Fruit fly (Drosophila melanogaster) whole organism, embryonic: ENCODE results near the gene Ntf-2r.

Experiments used
- CG10543 ChIP-seq: fragments of 200-800 bp; sonication (Bioruptor generic); optimal IDR thresholded peaks from 3 replicates; lab custom pipeline; 2017; ENCODE audit warnings: missing biosample characterization, mild to moderate bottlenecking, missing genetic modification characterization, moderate library complexity
- CG11504 ChIP-seq: fragments of 200-800 bp; sonication (Bioruptor generic); optimal IDR thresholded peaks from 3 replicates; lab custom pipeline; 2019; ENCODE audit warnings: missing biosample characterization, mild to moderate bottlenecking, missing genetic modification characterization, moderate library complexity
- CG13775 ChIP-seq: fragments of 200-800 bp; sonication (Bioruptor generic); optimal IDR thresholded peaks from 3 replicates; lab custom pipeline; 2017; ENCODE audit warnings: missing biosample characterization, mild to moderate bottlenecking, missing genetic modification characterization
- CG14050 ChIP-seq: fragments of 200-800 bp; sonication (Bioruptor generic); IDR thresholded peaks from 3 replicates; pipeline ENCODE4 v1.3.6; 2022; ENCODE audit warnings: missing biosample characterization, missing genetic modification characterization
- CG15011 ChIP-seq: fragments of 200-800 bp; sonication (Bioruptor generic); optimal IDR thresholded peaks from 3 replicates; lab custom pipeline; 2018; ENCODE audit warnings: missing biosample characterization, mild to moderate bottlenecking, missing genetic modification characterization
- CG17359 ChIP-seq: fragments of 200-800 bp; sonication (Bioruptor generic); optimal IDR thresholded peaks from 3 replicates; lab custom pipeline; 2018; ENCODE audit warnings: missing biosample characterization, mild to moderate bottlenecking, missing genetic modification characterization, moderate library complexity
- CG18619 ChIP-seq: fragments of 200-800 bp; sonication (Bioruptor generic); optimal IDR thresholded peaks from 3 replicates; lab custom pipeline; 2017; ENCODE audit warnings: missing biosample characterization, mild to moderate bottlenecking, missing genetic modification characterization
- CG18764 ChIP-seq: fragments of 200-800 bp; sonication (Bioruptor generic); optimal IDR thresholded peaks from 3 replicates; lab custom pipeline; 2016; ENCODE audit warnings: missing biosample characterization, missing genetic modification characterization
- CG2875 ChIP-seq: fragments of 200-800 bp; sonication (Bioruptor generic); optimal IDR thresholded peaks from 2 replicates; lab custom pipeline; 2017; ENCODE audit warnings: missing biosample characterization, mild to moderate bottlenecking, missing genetic modification characterization, missing genetic modification reagents
- CG30403 ChIP-seq: fragments of 200-800 bp; sonication (Bioruptor generic); optimal IDR thresholded peaks from 3 replicates; lab custom pipeline; 2016; ENCODE audit warnings: missing biosample characterization, missing genetic modification characterization
- CG32532 ChIP-seq: fragments of 200-800 bp; sonication (Bioruptor generic); IDR thresholded peaks from 2 replicates; pipeline ENCODE4 v1.3.6; 2022; ENCODE audit warnings: missing biosample characterization, missing genetic modification characterization
- CG34422 ChIP-seq: fragments of 200-800 bp; sonication (Bioruptor generic); IDR thresholded peaks from 3 replicates; pipeline ENCODE4 v1.3.6; 2022; ENCODE audit warnings: missing biosample characterization, missing genetic modification characterization
- CG4404 ChIP-seq: fragments of 200-800 bp; sonication (Bioruptor generic); IDR thresholded peaks from 2 replicates; pipeline ENCODE4 v1.3.6; 2022; ENCODE audit warnings: missing biosample characterization, missing genetic modification characterization
- CG7357 ChIP-seq: fragments of 200-800 bp; sonication (Bioruptor generic); IDR thresholded peaks from 3 replicates; pipeline ENCODE4 v1.3.6; 2022; ENCODE audit warnings: missing biosample characterization, missing genetic modification characterization
- CTCF ChIP-seq: fragments of 200-800 bp; sonication (Bioruptor generic); optimal IDR thresholded peaks from 2 replicates; lab custom pipeline; 2017; ENCODE audit warnings: missing biosample characterization, mild to moderate bottlenecking, missing genetic modification characterization, moderate library complexity
- CoRest ChIP-seq: fragments of 200-800 bp; sonication (Bioruptor generic); optimal IDR thresholded peaks from 3 replicates; lab custom pipeline; 2018; ENCODE audit warnings: missing biosample characterization, mild to moderate bottlenecking, missing genetic modification characterization, moderate library complexity
- Dbx ChIP-seq: fragments of 200-800 bp; sonication (Bioruptor generic); IDR thresholded peaks from 3 replicates; pipeline ENCODE4 v1.3.6; 2022; ENCODE audit warnings: missing biosample characterization, missing genetic modification characterization
- Dip2 ChIP-seq: fragments of 200-800 bp; sonication (Bioruptor generic); IDR thresholded peaks from 2 replicates; pipeline ENCODE4 v1.3.6; 2022; ENCODE audit warnings: missing biosample characterization, missing genetic modification characterization
- Dip3 ChIP-seq: fragments of 200-800 bp; sonication (Bioruptor generic); optimal IDR thresholded peaks from 3 replicates; lab custom pipeline; 2016; ENCODE audit warnings: missing biosample characterization, missing genetic modification characterization
- Doc3 ChIP-seq: fragments of 200-800 bp; sonication (Bioruptor generic); IDR thresholded peaks from 3 replicates; pipeline ENCODE4 v1.3.6; 2022; ENCODE audit warnings: missing biosample characterization, missing genetic modification characterization; ENCODE audit not compliant: partially characterized antibody
- E2f2 ChIP-seq: fragments of 200-800 bp; sonication (Bioruptor generic); IDR thresholded peaks from 2 replicates; pipeline ENCODE4 v1.3.6; 2022; ENCODE audit warnings: missing biosample characterization, missing genetic modification characterization
- Ets97D ChIP-seq: fragments of 200-800 bp; sonication (Bioruptor generic); optimal IDR thresholded peaks from 3 replicates; lab custom pipeline; 2016; ENCODE audit warnings: missing biosample characterization, missing genetic modification characterization
- HHEX ChIP-seq: fragments of 200-800 bp; sonication (Bioruptor generic); optimal IDR thresholded peaks from 3 replicates; lab custom pipeline; 2017; ENCODE audit warnings: missing biosample characterization, mild to moderate bottlenecking, missing genetic modification characterization, missing genetic modification reagents
- Hey ChIP-seq: fragments of 200-800 bp; sonication (Bioruptor generic); optimal IDR thresholded peaks from 3 replicates; lab custom pipeline; 2018; ENCODE audit warnings: missing biosample characterization, mild to moderate bottlenecking, missing genetic modification characterization
- HmgD ChIP-seq: fragments of 200-800 bp; sonication (Bioruptor generic); optimal IDR thresholded peaks from 3 replicates; lab custom pipeline; 2016; ENCODE audit warnings: missing biosample characterization, missing genetic modification characterization
- Hr78 ChIP-seq, 2 experiments: fragments of 200-800 bp in 1 of 2; fragments of >200 bp in 1 of 2; sonication (Bioruptor generic) in 1 of 2; optimal IDR thresholded peaks; 2 replicates each; lab custom pipeline; 2017 to 2019; ENCODE audit warnings: missing biosample characterization in 2 of 2, missing genetic modification characterization in 2 of 2, mild to moderate bottlenecking in 1 of 2, moderate library complexity in 1 of 2
- Mrtf ChIP-seq: fragments of 200-800 bp; sonication (Bioruptor generic); IDR thresholded peaks from 3 replicates; pipeline ENCODE4 v1.3.6; 2022; ENCODE audit warnings: missing biosample characterization, missing genetic modification characterization
- NK7.1 ChIP-seq: fragments of 200-800 bp; sonication (Bioruptor generic); optimal IDR thresholded peaks from 3 replicates; lab custom pipeline; 2016; ENCODE audit warnings: missing biosample characterization, missing genetic modification characterization
- Opbp ChIP-seq: fragments of 200-800 bp; sonication (Bioruptor generic); IDR thresholded peaks from 3 replicates; pipeline ENCODE4 v1.3.6; 2022; ENCODE audit warnings: missing biosample characterization, missing genetic modification characterization; ENCODE audit not compliant: partially characterized antibody
- Xbp1 ChIP-seq: fragments of 200-800 bp; sonication (Bioruptor generic); optimal IDR thresholded peaks from 3 replicates; lab custom pipeline; 2016; ENCODE audit warnings: missing biosample characterization, mild to moderate bottlenecking, missing genetic modification characterization
- dmrt11E ChIP-seq: fragments of 200-800 bp; sonication (Bioruptor generic); optimal IDR thresholded peaks from 3 replicates; lab custom pipeline; 2018; ENCODE audit warnings: missing biosample characterization, mild to moderate bottlenecking, missing genetic modification characterization, moderate library complexity
- dmrt99B ChIP-seq: fragments of 200-800 bp; sonication (Bioruptor generic); optimal IDR thresholded peaks from 2 replicates; lab custom pipeline; 2018; ENCODE audit warnings: missing biosample characterization, mild to moderate bottlenecking, missing genetic modification characterization, moderate library complexity
- fd96Cb ChIP-seq: fragments of 200-800 bp; sonication (Bioruptor generic); optimal IDR thresholded peaks from 2 replicates; lab custom pipeline; 2018; ENCODE audit warnings: missing biosample characterization, mild to moderate bottlenecking, missing genetic modification characterization, moderate library complexity
- gcm ChIP-seq: fragments of 200-800 bp; sonication (Bioruptor generic); optimal IDR thresholded peaks from 2 replicates; lab custom pipeline; 2019; ENCODE audit warnings: missing biosample characterization, mild to moderate bottlenecking, missing genetic modification characterization, moderate library complexity
- gem ChIP-seq: fragments of 200-800 bp; sonication (Bioruptor generic); optimal IDR thresholded peaks from 2 replicates; lab custom pipeline; 2019; ENCODE audit warnings: missing biosample characterization, mild to moderate bottlenecking, missing genetic modification characterization, moderate library complexity
- lbe ChIP-seq: fragments of 200-800 bp; sonication (Bioruptor generic); optimal IDR thresholded peaks from 2 replicates; lab custom pipeline; 2016; ENCODE audit warnings: missing biosample characterization, mild to moderate bottlenecking, missing genetic modification characterization
- lov ChIP-seq, 2 experiments: fragments of 200-800 bp in 1 of 2; fragments of >200 bp in 1 of 2; sonication (Bioruptor generic) in 1 of 2; IDR thresholded peaks in 1 of 2; optimal IDR thresholded peaks in 1 of 2; 2 replicates in 1 of 2; 3 replicates in 1 of 2; pipeline versions ENCODE4 v1.3.6 to Lab custom; 2017 to 2022; ENCODE audit warnings: missing biosample characterization in 1 of 2, missing genetic modification characterization in 1 of 2
- odd ChIP-seq: fragments of 200-800 bp; sonication (Bioruptor generic); optimal IDR thresholded peaks from 2 replicates; lab custom pipeline; 2017; ENCODE audit warnings: missing biosample characterization, mild to moderate bottlenecking, missing genetic modification characterization
- pan ChIP-seq, 4 experiments: fragments of >200 bp in 3 of 4; fragments of 200-800 bp in 1 of 4; sonication (Bioruptor generic) in 1 of 4; optimal IDR thresholded peaks in 3 of 4; IDR thresholded peaks in 1 of 4; 2 replicates each; pipeline versions ENCODE4 v1.3.6 to Lab custom; 2017 to 2022; ENCODE audit warnings: missing biosample characterization in 2 of 4, missing genetic modification characterization in 2 of 4, mixed read lengths in 1 of 4
- peb ChIP-seq: fragments of 200-800 bp; sonication (Bioruptor generic); IDR thresholded peaks from 2 replicates; pipeline ENCODE4 v1.3.6; 2022; ENCODE audit warnings: missing biosample characterization, missing genetic modification characterization
- psq ChIP-seq: fragments of 200-800 bp; sonication (Bioruptor generic); optimal IDR thresholded peaks from 2 replicates; lab custom pipeline; 2017; ENCODE audit warnings: missing biosample characterization, missing genetic modification characterization
- pum ChIP-seq: fragments of 200-800 bp; sonication (Bioruptor generic); optimal IDR thresholded peaks from 2 replicates; lab custom pipeline; 2016; ENCODE audit warnings: missing biosample characterization, missing genetic modification characterization
- ro ChIP-seq: fragments of 200-800 bp; sonication (Bioruptor generic); IDR thresholded peaks from 2 replicates; pipeline ENCODE4 v1.3.6; 2022; ENCODE audit warnings: missing biosample characterization, missing genetic modification characterization
- sd ChIP-seq: fragments of 200-800 bp; sonication (Bioruptor generic); optimal IDR thresholded peaks from 3 replicates; lab custom pipeline; 2018; ENCODE audit warnings: missing biosample characterization, mild to moderate bottlenecking, missing genetic modification characterization, moderate library complexity
- sens ChIP-seq: fragments of 200-800 bp; sonication (Bioruptor generic); peaks from one replicate; lab custom pipeline; 2016; ENCODE audit warnings: missing biosample characterization, missing genetic modification characterization
- sr ChIP-seq: fragments of 200-800 bp; sonication (Bioruptor generic); IDR thresholded peaks from 3 replicates; pipeline ENCODE4 v1.3.6; 2022; ENCODE audit warnings: missing biosample characterization, missing genetic modification characterization
- trem ChIP-seq: fragments of 200-800 bp; optimal IDR thresholded peaks from 3 replicates; lab custom pipeline; 2019; ENCODE audit warnings: missing biosample characterization, mild to moderate bottlenecking, missing genetic modification characterization, moderate library complexity
- ttk ChIP-seq: fragments of 200-800 bp; sonication (Bioruptor generic); IDR thresholded peaks from 2 replicates; pipeline ENCODE4 v2.1.2; 2022; ENCODE audit warnings: missing biosample characterization, missing genetic modification characterization
- yki ChIP-seq: fragments of >200 bp; optimal IDR thresholded peaks from 3 replicates; lab custom pipeline; 2018
- zen2 ChIP-seq: fragments of 200-800 bp; sonication (Bioruptor generic); IDR thresholded peaks from 3 replicates; pipeline ENCODE4 v1.3.6; 2022; ENCODE audit warnings: missing biosample characterization, missing genetic modification characterization; ENCODE audit not compliant: partially characterized antibody

Gene Ntf-2r

DNA sequence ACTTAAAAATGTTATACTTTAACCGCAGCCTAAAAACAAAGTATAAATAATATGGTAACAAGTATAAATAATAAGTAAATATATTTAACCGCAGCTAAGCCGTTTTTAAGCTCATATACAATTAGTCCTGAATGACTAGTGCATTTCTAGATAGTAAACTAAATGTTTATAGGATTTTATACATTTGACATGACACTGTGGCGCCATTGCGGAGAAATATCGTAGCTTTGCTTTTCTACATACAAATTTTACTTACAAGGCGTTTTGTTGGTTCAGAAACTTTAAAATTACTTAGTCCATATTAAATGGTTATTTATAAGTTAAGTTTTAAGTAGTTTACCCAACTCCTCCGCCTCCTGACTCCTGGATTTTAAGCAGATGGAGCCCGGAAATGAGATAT lies 13.2 kb upstream of the Ntf-2r start (continued):
- TF ChIP-seq Dip2 (GFP tag; lab: Robert Waterston, UW) = no peak
- TF ChIP-seq CG14050 (GFP tag; lab: Robert Waterston, UW) = 0 out of 3 replicates have a peak, but pooled peaks have one; percentile 10
- TF ChIP-seq dmrt11E (tag; lab: Kevin White, UChicago) = peak; percentile 3
- TF ChIP-seq odd = no peak
- peak; percentile 39; the same call in 1 of the 3 replicates for TF ChIP-seq Dbx (GFP tag; lab: Robert Waterston, UW)
- TF ChIP-seq Mrtf (GFP tag; lab: Robert Waterston, UW) = 0 out of 3 replicates have a peak, but pooled peaks have one; percentile 13
- no peak for TF ChIP-seq CG7357 (GFP tag; lab: Robert Waterston, UW)
- TF ChIP-seq CTCF = peak; percentile 96
- TF ChIP-seq Ets97D = peak; percentile 5
- peak; percentile 21 for TF ChIP-seq gem
- TF ChIP-seq CoRest (tag; lab: Kevin White, UChicago) = peak; percentile 21
- peak; percentile 13 for TF ChIP-seq HHEX
- peak; percentile 29; the same call in 1 of the 2 replicates for TF ChIP-seq E2f2 (GFP tag; lab: Robert Waterston, UW)
- no peak for TF ChIP-seq yki
- TF ChIP-seq zen2 (GFP tag; lab: Robert Waterston, UW) = no peak
- TF ChIP-seq pan (optimal IDR thresholded peaks at IDR 0.05; lab: Kevin White, UChicago) = no peak
- peak in 1 of 2 experiments; percentile 21 for TF ChIP-seq pan (GFP tag; optimal IDR thresholded peaks at IDR 0.05 in 1 of 2, IDR thresholded peaks at IDR 0.05 in 1 of 2)
- TF ChIP-seq Doc3 (GFP tag; lab: Robert Waterston, UW) = no peak
- TF ChIP-seq CG17359 (tag; lab: Kevin White, UChicago) = peak; percentile 16
- no peak for TF ChIP-seq NK7.1 (GFP tag; lab: Kevin White, UChicago)
- no peak for TF ChIP-seq dmrt99B
- no peak for TF ChIP-seq Hr78 (GFP tag; optimal IDR thresholded peaks at IDR 0.05; lab: Kevin White, UChicago)
- TF ChIP-seq CG18619 (GFP tag; lab: Kevin White, UChicago) = no peak
- peak; percentile 43; the same call in 1 of the 2 replicates for TF ChIP-seq CG32532 (GFP tag; lab: Robert Waterston, UW)
- peak; percentile 17 for TF ChIP-seq CG2875 (GFP tag; lab: Kevin White, UChicago)
- no peak for TF ChIP-seq HmgD
- no peak for TF ChIP-seq CG15011
- TF ChIP-seq CG4404 (GFP tag; lab: Robert Waterston, UW) = no peak
- TF ChIP-seq ttk (GFP tag; lab: Robert Waterston, UW) = peak; percentile 39; the same call in 1 of the 2 replicates
- no peak for TF ChIP-seq peb (GFP tag; lab: Robert Waterston, UW)
- no peak for TF ChIP-seq sd
- TF ChIP-seq Dip3 (GFP tag; lab: Kevin White, UChicago) = peak; percentile 33
- peak; percentile 44 for TF ChIP-seq sens (GFP tag; lab: Kevin White, UChicago)
- TF ChIP-seq CG18764 = no peak
- peak; percentile 35 for TF ChIP-seq Xbp1
- peak; percentile 14; the same call in 1 of the 2 replicates for TF ChIP-seq ro (GFP tag; lab: Robert Waterston, UW)
- no peak for TF ChIP-seq fd96Cb (tag; lab: Kevin White, UChicago)
- TF ChIP-seq lov (optimal IDR thresholded peaks at IDR 0.05; lab: Kevin White, UChicago) = no peak
- no peak; the same call in 2 of the 3 replicates for TF ChIP-seq lov (GFP tag; IDR thresholded peaks at IDR 0.05; lab: Robert Waterston, UW)
- TF ChIP-seq lbe (GFP tag; lab: Kevin White, UChicago) = no peak
- TF ChIP-seq trem (tag; lab: Kevin White, UChicago) = peak; percentile 18
- TF ChIP-seq pum (GFP tag; lab: Kevin White, UChicago) = no peak
- TF ChIP-seq psq (GFP tag; lab: Kevin White, UChicago) = no peak
- TF ChIP-seq CG30403 = peak; percentile 25
- no peak for TF ChIP-seq gcm (GFP tag; lab: Kevin White, UChicago)
- no peak for TF ChIP-seq CG34422 (GFP tag; lab: Robert Waterston, UW)
- TF ChIP-seq Opbp (GFP tag; lab: Robert Waterston, UW) = peak; percentile 61; the same call in 1 of the 3 replicates
- no peak for TF ChIP-seq CG10543 (GFP tag; lab: Kevin White, UChicago)
- TF ChIP-seq Hey (tag; lab: Kevin White, UChicago) = no peak
- peak; percentile 58 for TF ChIP-seq CG11504 (tag; lab: Kevin White, UChicago)
- no peak for TF ChIP-seq CG13775 (GFP tag; lab: Kevin White, UChicago)
- no peak for TF ChIP-seq sr (GFP tag; lab: Robert Waterston, UW)
